Worm (Caenorhabditis elegans): Measurements from ENCODE around the gene lact-7.

DNA sequence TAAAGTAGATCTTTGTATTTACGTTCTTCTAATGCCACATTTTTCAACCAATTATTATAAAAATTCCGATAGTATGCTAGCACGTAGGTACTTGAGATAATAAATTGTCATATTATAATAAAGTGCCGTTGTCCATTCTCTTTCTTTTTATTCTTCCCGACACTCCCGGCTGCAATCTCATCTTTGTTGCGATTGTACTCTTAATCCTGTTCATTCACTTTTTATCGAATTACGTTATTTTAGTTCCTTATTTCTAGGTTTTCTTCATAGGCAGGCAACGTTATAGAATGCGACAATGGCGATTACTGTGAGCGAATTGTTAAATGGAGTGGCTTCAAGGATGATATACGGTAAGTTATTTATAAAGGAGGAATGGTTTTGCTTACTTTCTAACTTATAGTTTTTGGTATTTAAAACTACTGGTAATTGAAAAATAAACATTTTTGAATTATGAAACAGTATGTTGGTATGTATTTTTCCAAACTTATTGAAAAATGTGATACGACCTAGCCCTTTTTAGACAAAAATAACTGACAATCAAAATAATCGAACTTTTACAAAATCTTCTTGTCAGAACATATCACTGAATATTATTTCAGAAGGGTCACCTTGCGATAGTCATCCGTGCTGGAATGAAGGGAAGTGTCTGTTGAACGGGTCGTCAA, 13.0 kb upstream of the lact-7 start, which contains the start of gene C40H5.2:
- TF ChIP-seq flt-1 (GFP tag; IDR thresholded peaks at IDR 0.05) (no peak), ceh-36 (tag; optimal IDR thresholded peaks at IDR 0.05) (no peak), aly-1 (tag; optimal IDR thresholded peaks at IDR 0.05) (no peak), tbx-37 (GFP tag; conservative IDR thresholded peaks at IDR 0.05) (no peak), pes-1 (GFP tag; IDR thresholded peaks at IDR 0.05) (no peak), hnd-1 (tag; optimal IDR thresholded peaks at IDR 0.05) (no peak), ets-7 (tag; optimal IDR thresholded peaks at IDR 0.05) (no peak), ama-1 (optimal IDR thresholded peaks at IDR 0.05) (no peak), sea-1 (GFP tag; conservative IDR thresholded peaks at IDR 0.05) (no peak), ceh-13 (GFP tag; optimal IDR thresholded peaks at IDR 0.05) (no peak), tbx-11 (GFP tag; IDR thresholded peaks at IDR 0.05) (no peak)

All from whole organism, early embryonic.